Fruit fly (Drosophila melanogaster) S2 (cell line): ENCODE results near the gene Send2.

Experiments used
- CG8478 ChIP-seq: fragments of >200 bp; optimal IDR thresholded peaks from 2 replicates; lab custom pipeline; 2018
- CTCF ChIP-seq, 2 experiments: fragments of >200 bp; optimal IDR thresholded peaks; 2 replicates each; lab custom pipeline; 2018

DNA sequence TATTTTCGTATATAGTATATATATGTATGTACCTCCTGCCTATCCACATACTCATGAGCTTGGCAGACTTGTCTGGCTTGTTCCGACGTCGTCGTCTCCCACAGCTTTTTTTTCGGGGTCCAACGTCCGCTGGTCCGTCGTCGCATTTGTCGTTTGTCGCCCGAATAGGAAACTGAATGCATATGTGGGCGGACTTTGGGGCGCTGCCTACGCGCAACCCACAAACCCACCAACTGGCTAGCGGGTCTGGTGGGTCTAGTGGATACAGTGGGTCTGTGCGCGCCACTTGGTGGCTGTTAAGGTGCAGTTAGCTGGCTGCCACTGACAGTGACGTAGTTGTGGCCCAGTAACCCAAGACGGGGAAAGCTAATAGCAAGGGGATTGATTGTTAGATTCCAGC, 27.5 kb downstream of the Send2 start:
- no peak for TF ChIP-seq CG8478 (lab: Kevin White, UChicago)
- no peak for TF ChIP-seq CTCF (optimal IDR thresholded peaks at IDR 0.05; lab: Kevin White, UChicago)
